Fruit fly (Drosophila melanogaster) whole organism, wandering third instar larva: Measurements from ENCODE around the gene CG42750.

Source experiments
- CG32264 ChIP-seq: fragments of 200-800 bp; sonication (Bioruptor generic); optimal IDR thresholded peaks from 2 replicates; lab custom pipeline; 2016; ENCODE audit warnings: missing biosample characterization, missing genetic modification characterization
- CG9705 ChIP-seq: fragments of 200-800 bp; sonication (Bioruptor generic); optimal IDR thresholded peaks from 2 replicates; lab custom pipeline; 2018; ENCODE audit warnings: missing biosample characterization, mild to moderate bottlenecking, missing genetic modification characterization
- CrebA ChIP-seq: fragments of 200-800 bp; sonication (Bioruptor generic); optimal IDR thresholded peaks from 2 replicates; lab custom pipeline; 2016; ENCODE audit warnings: missing biosample characterization, mild to moderate bottlenecking, missing genetic modification characterization, borderline replicate concordance
- Dfd ChIP-seq: fragments of >200 bp; optimal IDR thresholded peaks from 2 replicates; lab custom pipeline; 2017; ENCODE audit warnings: missing biosample characterization, missing genetic modification characterization
- GATAd ChIP-seq: sonication (Bioruptor generic); optimal IDR thresholded peaks from 2 replicates; lab custom pipeline; 2016; ENCODE audit warnings: missing biosample characterization, missing genetic modification characterization
- HLH106 ChIP-seq: fragments of 200-800 bp; optimal IDR thresholded peaks from 3 replicates; lab custom pipeline; 2019; ENCODE audit warnings: missing biosample characterization, mild to moderate bottlenecking, missing genetic modification characterization, moderate library complexity
- Hnf4 ChIP-seq: fragments of 200-800 bp; sonication (Bioruptor generic); optimal IDR thresholded peaks from 2 replicates; lab custom pipeline; 2016; ENCODE audit warnings: missing biosample characterization, mild to moderate bottlenecking, missing genetic modification characterization
- Hr78 ChIP-seq: fragments of >200 bp; optimal IDR thresholded peaks from 2 replicates; lab custom pipeline; 2017; ENCODE audit warnings: missing biosample characterization, missing genetic modification characterization
- Hr83 ChIP-seq: fragments of 200-300 bp; sonication (Bioruptor generic); optimal IDR thresholded peaks from 2 replicates; lab custom pipeline; 2016; ENCODE audit warnings: missing biosample characterization, mild to moderate bottlenecking, missing genetic modification characterization, moderate library complexity; ENCODE audit not compliant: poor library complexity, severe bottlenecking
- Jra ChIP-seq: sonication (Bioruptor generic); optimal IDR thresholded peaks from 2 replicates; lab custom pipeline; 2016; ENCODE audit warnings: missing biosample characterization, missing genetic modification characterization
- Mio ChIP-seq: sonication (Bioruptor generic); optimal IDR thresholded peaks from 2 replicates; lab custom pipeline; 2016; ENCODE audit warnings: missing biosample characterization, missing genetic modification characterization
- Myc ChIP-seq: fragments of >200 bp; optimal IDR thresholded peaks from 2 replicates; lab custom pipeline; 2017
- N ChIP-seq: fragments of >200 bp; optimal IDR thresholded peaks from 2 replicates; lab custom pipeline; 2018; ENCODE audit warnings: missing biosample characterization, missing external identifiers, missing genetic modification characterization
- OdsH ChIP-seq: fragments of 200-800 bp; sonication (Bioruptor generic); optimal IDR thresholded peaks from 2 replicates; lab custom pipeline; 2016; ENCODE audit warnings: missing biosample characterization, mild to moderate bottlenecking, missing genetic modification characterization
- Rel ChIP-seq, 2 experiments: fragments of 200-800 bp; sonication (Bioruptor generic) in 1 of 2; optimal IDR thresholded peaks; 2 replicates in 1 of 2; 3 replicates in 1 of 2; lab custom pipeline; 2016 to 2019; ENCODE audit warnings: mild to moderate bottlenecking in 2 of 2, missing biosample characterization in 2 of 2, missing genetic modification characterization in 2 of 2, moderate library complexity in 1 of 2
- Sp1 ChIP-seq: fragments of 200-800 bp; sonication (Bioruptor generic); optimal IDR thresholded peaks from 3 replicates; lab custom pipeline; 2019; ENCODE audit warnings: missing biosample characterization, mild to moderate bottlenecking, missing genetic modification characterization, moderate library complexity
- Vsx2 ChIP-seq: fragments of 200-300, 225-300 bp; sonication (Bioruptor generic); optimal IDR thresholded peaks from 2 replicates; lab custom pipeline; 2018; ENCODE audit warnings: missing biosample characterization, missing genetic modification characterization; ENCODE audit not compliant: partially characterized antibody
- br ChIP-seq: fragments of 200-800 bp; sonication (Bioruptor generic); optimal IDR thresholded peaks from 2 replicates; lab custom pipeline; 2016; ENCODE audit warnings: missing biosample characterization, missing genetic modification characterization
- dl ChIP-seq, 2 experiments: fragments of 175-275, 200-275 bp in 1 of 2; fragments of 200-275 bp in 1 of 2; sonication (Bioruptor generic); optimal IDR thresholded peaks; lab custom pipeline; 2018; ENCODE audit warnings: mild to moderate bottlenecking in 2 of 2, missing biosample characterization in 2 of 2, missing genetic modification characterization in 2 of 2, moderate library complexity in 2 of 2; ENCODE audit not compliant: partially characterized antibody in 2 of 2, insufficient read depth in 1 of 2
- dmrt93B ChIP-seq: fragments of 200-800 bp; sonication (Bioruptor generic); optimal IDR thresholded peaks from 2 replicates; lab custom pipeline; 2018; ENCODE audit warnings: missing biosample characterization, mild to moderate bottlenecking, missing genetic modification characterization
- dsf ChIP-seq: sonication (Bioruptor generic); optimal IDR thresholded peaks from 2 replicates; lab custom pipeline; 2016; ENCODE audit warnings: missing biosample characterization, missing genetic modification characterization, borderline replicate concordance
- ey ChIP-seq: fragments of 200-800 bp; sonication (Bioruptor generic); optimal IDR thresholded peaks from 2 replicates; lab custom pipeline; 2016; ENCODE audit warnings: missing biosample characterization, missing genetic modification characterization
- foxo ChIP-seq, 2 experiments: fragments of 200-800 bp; sonication (Bioruptor generic); optimal IDR thresholded peaks; 2 replicates in 1 of 2; 3 replicates in 1 of 2; lab custom pipeline; 2016 to 2017; ENCODE audit warnings: missing biosample characterization in 2 of 2, missing genetic modification characterization in 2 of 2
- fru ChIP-seq: fragments of 200-800 bp; sonication (Bioruptor generic); optimal IDR thresholded peaks from 3 replicates; lab custom pipeline; 2016; ENCODE audit warnings: missing biosample characterization, mild to moderate bottlenecking, missing genetic modification characterization
- h ChIP-seq: fragments of 200-800 bp; sonication (Bioruptor generic); optimal IDR thresholded peaks from 3 replicates; lab custom pipeline; 2016; ENCODE audit warnings: missing biosample characterization, mild to moderate bottlenecking, missing genetic modification characterization
- lola ChIP-seq: fragments of >200 bp; optimal IDR thresholded peaks from 2 replicates; lab custom pipeline; 2017; ENCODE audit warnings: missing biosample characterization, missing genetic modification characterization
- psq ChIP-seq: fragments of 200-800 bp; sonication (Bioruptor generic); optimal IDR thresholded peaks from 3 replicates; lab custom pipeline; 2017; ENCODE audit warnings: missing biosample characterization, mild to moderate bottlenecking, missing genetic modification characterization, moderate library complexity
- rgr ChIP-seq: fragments of 200-800 bp; sonication (Bioruptor generic); optimal IDR thresholded peaks from 3 replicates; lab custom pipeline; 2016; ENCODE audit warnings: missing biosample characterization, mild to moderate bottlenecking, missing genetic modification characterization
- sage ChIP-seq: fragments of 200-800 bp; sonication (Bioruptor generic); optimal IDR thresholded peaks from 2 replicates; lab custom pipeline; 2016; ENCODE audit warnings: missing biosample characterization, mild to moderate bottlenecking, missing genetic modification characterization
- sv ChIP-seq: fragments of 200-800 bp; sonication (Bioruptor generic); optimal IDR thresholded peaks from 3 replicates; lab custom pipeline; 2016; ENCODE audit warnings: missing biosample characterization, missing genetic modification characterization
- tai ChIP-seq: sonication (Bioruptor generic); optimal IDR thresholded peaks from 2 replicates; lab custom pipeline; 2016; ENCODE audit warnings: missing biosample characterization, missing genetic modification characterization
- usp ChIP-seq: fragments of >200 bp; optimal IDR thresholded peaks from 2 replicates; lab custom pipeline; 2017; ENCODE audit warnings: missing biosample characterization, missing genetic modification characterization
- woc ChIP-seq: sonication (Bioruptor generic); optimal IDR thresholded peaks from 2 replicates; lab custom pipeline; 2016; ENCODE audit warnings: missing biosample characterization, mild to moderate bottlenecking, missing genetic modification characterization

The CG42750 gene

dm6 chr2L:18121367-18122230 lies 154.0 kb downstream of the CG42750 start (continued):
- no peak for TF ChIP-seq Myc (lab: Kevin White, UChicago)
- TF ChIP-seq CG32264 (GFP tag; lab: Kevin White, UChicago) = peak; percentile 80

- TF ChIP-seq HLH106 (tag; lab: Kevin White, UChicago) (peak; percentile 21), N (GFP tag; lab: Kevin White, UChicago) (no peak), Dfd (no peak), woc (GFP tag; lab: Kevin White, UChicago) (no peak), usp (no peak), rgr (peak; percentile 45), tai (GFP tag; lab: Kevin White, UChicago) (peak; percentile 49), fru (peak; percentile 32), psq (GFP tag; lab: Kevin White, UChicago) (no peak), br (GFP tag; lab: Kevin White, UChicago) (no peak), lola (GFP tag; lab: Kevin White, UChicago) (no peak), sv (GFP tag; lab: Kevin White, UChicago) (no peak), Sp1 (GFP tag; lab: Kevin White, UChicago) (no peak), Hnf4 (GFP tag; lab: Kevin White, UChicago) (peak; percentile 33), GATAd (GFP tag; lab: Kevin White, UChicago) (no peak), CG32264 (GFP tag; lab: Kevin White, UChicago) (no peak), Rel (GFP tag; optimal IDR thresholded peaks at IDR 0.05; lab: Kevin White, UChicago) (no peak), Rel (tag; optimal IDR thresholded peaks at IDR 0.05; lab: Kevin White, UChicago) (no peak), Mio (GFP tag; lab: Kevin White, UChicago) (no peak), h (GFP tag; lab: Kevin White, UChicago) (peak; percentile 59), CG9705 (GFP tag; lab: Kevin White, UChicago) (no peak), dl (GFP tag; optimal IDR thresholded peaks at IDR 0.05; lab: Kevin White, UChicago; ENCODE audit: insufficient read depth in 1 of 2, partially characterized antibody in 2 of 2) (no peak), dsf (no peak), ey (peak; percentile 24), Hr78 (GFP tag; lab: Kevin White, UChicago) (no peak), foxo (GFP tag; optimal IDR thresholded peaks at IDR 0.05; lab: Kevin White, UChicago) (peak in 1 of 2 experiments; percentile 40), OdsH (GFP tag; lab: Kevin White, UChicago) (peak; percentile 41), Vsx2 (GFP tag; lab: Kevin White, UChicago) (no peak), dmrt93B (GFP tag; lab: Kevin White, UChicago) (no peak)
These were observed 155.9 kb downstream of the CG42750 start, which contains the start of gene CG5758 for dm6 chr2L:18119643-18120042. TSS of gene CG5758 (plus strand) at chr2L:18119995.

- no peak for TF ChIP-seq h (GFP tag; lab: Kevin White, UChicago)
- no peak for TF ChIP-seq sage (GFP tag; lab: Kevin White, UChicago)
- no peak for TF ChIP-seq lola (GFP tag; lab: Kevin White, UChicago)
- TF ChIP-seq Hr83 (GFP tag; lab: Kevin White, UChicago) = no peak
- TF ChIP-seq GATAd (GFP tag; lab: Kevin White, UChicago) = no peak
- no peak for TF ChIP-seq dsf
- no peak for TF ChIP-seq Vsx2 (GFP tag; lab: Kevin White, UChicago)
These were observed 160.5 kb downstream of the CG42750 start for dm6 chr2L:18115104-18115503.

dm6 chr2L:18114176-18114703 lies 161.3 kb downstream of the CG42750 start, which contains the start of gene CG15152:
TSS of gene CG15152 (plus strand) at chr2L:18114547.
- no peak for TF ChIP-seq HLH106 (tag; lab: Kevin White, UChicago)
- no peak for TF ChIP-seq Rel (GFP tag; optimal IDR thresholded peaks at IDR 0.05; lab: Kevin White, UChicago)
- peak; percentile 78 for TF ChIP-seq Rel (tag; optimal IDR thresholded peaks at IDR 0.05; lab: Kevin White, UChicago)
- TF ChIP-seq psq (GFP tag; lab: Kevin White, UChicago) = peak; percentile 11
- no peak for TF ChIP-seq Jra (GFP tag; lab: Kevin White, UChicago)
- TF ChIP-seq fru = no peak
- TF ChIP-seq CrebA (GFP tag; lab: Kevin White, UChicago) = peak; percentile 5
